Worm (Caenorhabditis elegans): ENCODE data around the gene sru-35.

ce11 chrIV:8739294-8739693 lies 50.8 kb downstream of the sru-35 start, which contains the start of gene F21D5.5:
- TF ChIP-seq nhr-23 (tag; optimal IDR thresholded peaks at IDR 0.05) (no peak), nhr-25 (tag; optimal IDR thresholded peaks at IDR 0.05) (no peak), nhr-10 (tag; optimal IDR thresholded peaks at IDR 0.05) (no peak), lin-39 (tag; optimal IDR thresholded peaks at IDR 0.05) (no peak), alr-1 (tag; optimal IDR thresholded peaks at IDR 0.05) (no peak), nhr-77 (tag; optimal IDR thresholded peaks at IDR 0.05) (no peak), lin-13 (GFP tag; optimal IDR thresholded peaks at IDR 0.05) (no peak)

Data from whole organism, L2 larva.